Fruit fly (Drosophila melanogaster): Measurements from ENCODE around the gene Scsalpha1.

DNA sequence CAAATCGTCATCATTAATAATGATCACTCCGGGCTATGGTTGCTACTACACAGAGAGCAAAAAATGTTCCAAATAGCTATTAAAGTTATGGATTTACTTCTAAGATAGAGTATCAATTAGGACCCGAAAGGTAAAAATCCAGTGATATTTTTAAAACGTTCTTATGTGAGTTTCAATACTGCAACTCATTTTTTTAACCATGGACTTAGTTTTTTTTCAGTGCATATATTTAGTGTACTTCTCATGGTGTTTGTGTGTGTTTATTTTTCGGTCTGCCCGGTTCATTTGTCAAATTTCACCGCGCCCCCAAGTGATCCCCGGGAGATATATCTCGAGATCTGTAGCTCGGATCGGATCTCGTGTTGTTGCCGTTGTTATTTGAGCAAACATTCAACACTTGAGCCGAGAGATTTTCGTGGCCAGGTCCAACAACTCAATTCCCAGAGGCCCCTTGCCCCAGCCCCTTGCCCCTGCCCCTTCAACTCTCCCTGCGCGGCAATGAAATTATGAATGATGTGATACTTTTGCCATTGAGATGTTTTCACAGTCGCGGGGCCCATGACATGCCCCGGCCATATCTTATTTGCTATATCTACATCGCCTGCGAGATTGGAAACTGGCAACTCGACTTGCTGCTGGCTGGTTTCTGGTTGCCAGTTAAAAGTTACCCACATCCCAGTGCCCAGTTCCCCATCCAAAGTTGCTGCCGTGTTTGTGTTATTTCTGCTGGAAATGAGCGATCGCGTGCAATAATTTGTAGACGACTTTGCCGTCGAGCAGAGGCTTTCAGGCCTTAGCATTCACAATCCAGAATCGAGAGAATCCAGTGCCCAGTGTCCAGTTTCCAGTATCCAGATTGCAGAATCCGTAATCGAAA, 48.7 kb downstream of the Scsalpha1 start:
- TF ChIP-seq Jra (GFP tag; optimal IDR thresholded peaks at IDR 0.05) = no peak
- TF ChIP-seq pan (optimal IDR thresholded peaks at IDR 0.05) = no peak
- no peak for TF ChIP-seq Mio (GFP tag; optimal IDR thresholded peaks at IDR 0.05)
- TF ChIP-seq Dfd (GFP tag; optimal IDR thresholded peaks at IDR 0.05) = no peak
- TF ChIP-seq usp (GFP tag; optimal IDR thresholded peaks at IDR 0.05) = no peak
- no peak for TF ChIP-seq Abd-B (GFP tag; optimal IDR thresholded peaks at IDR 0.05)
- peak; percentile 41 for TF ChIP-seq rgr (GFP tag; optimal IDR thresholded peaks at IDR 0.05)
- no peak for TF ChIP-seq Hr78 (GFP tag; optimal IDR thresholded peaks at IDR 0.05)
- TF ChIP-seq lola (GFP tag; optimal IDR thresholded peaks at IDR 0.05) = no peak

Measured in whole organism, wandering third instar larva.